Fruit fly (Drosophila melanogaster) whole organism, embryonic: ENCODE results near the gene CG6610.

Source experiments
- Adf1 ChIP-seq: fragments of 200-800 bp; sonication (Bioruptor generic); IDR thresholded peaks from 2 replicates; pipeline ENCODE4 v1.3.6; 2022; ENCODE audit warnings: missing biosample characterization, missing genetic modification characterization
- Antp ChIP-seq: fragments of 200-800 bp; sonication (Bioruptor generic); optimal IDR thresholded peaks from 3 replicates; lab custom pipeline; 2016; ENCODE audit warnings: missing biosample characterization, missing genetic modification characterization
- CG11504 ChIP-seq: fragments of 200-800 bp; sonication (Bioruptor generic); optimal IDR thresholded peaks from 3 replicates; lab custom pipeline; 2019; ENCODE audit warnings: missing biosample characterization, mild to moderate bottlenecking, missing genetic modification characterization, moderate library complexity
- CG11723 ChIP-seq: fragments of 200-800 bp; sonication (Bioruptor generic); optimal IDR thresholded peaks from 2 replicates; lab custom pipeline; 2017; ENCODE audit warnings: missing biosample characterization, mild to moderate bottlenecking, missing genetic modification characterization
- CG12659 ChIP-seq: fragments of 200-800 bp; sonication (Bioruptor generic); optimal IDR thresholded peaks from 3 replicates; lab custom pipeline; 2017; ENCODE audit warnings: mild to moderate bottlenecking, missing biosample characterization, missing genetic modification reagents, missing genetic modification characterization
- CG12744 ChIP-seq: fragments of 200-800 bp; sonication (Bioruptor generic); optimal IDR thresholded peaks from 2 replicates; lab custom pipeline; 2016; ENCODE audit warnings: missing biosample characterization, missing genetic modification characterization
- CG14860 ChIP-seq: fragments of 200-800 bp; sonication (Bioruptor generic); IDR thresholded peaks from 3 replicates; pipeline ENCODE4 v1.3.6; 2022; ENCODE audit warnings: missing biosample characterization, missing genetic modification characterization; ENCODE audit not compliant: partially characterized antibody
- CG1529 ChIP-seq: fragments of 200-800 bp; sonication (Bioruptor generic); optimal IDR thresholded peaks from 3 replicates; lab custom pipeline; 2018; ENCODE audit warnings: missing biosample characterization, missing genetic modification characterization
- CG1603 ChIP-seq: fragments of 200-800 bp; sonication (Bioruptor generic); optimal IDR thresholded peaks from 2 replicates; lab custom pipeline; 2019; ENCODE audit warnings: missing biosample characterization, mild to moderate bottlenecking, missing genetic modification characterization, moderate library complexity
- CG16815 ChIP-seq: fragments of 200-800 bp; sonication (Bioruptor generic); optimal IDR thresholded peaks from 3 replicates; lab custom pipeline; 2017; ENCODE audit warnings: missing biosample characterization, mild to moderate bottlenecking, missing genetic modification characterization
- CG17802 ChIP-seq: fragments of 200-800 bp; sonication (Bioruptor generic); optimal IDR thresholded peaks from 2 replicates; lab custom pipeline; 2018; ENCODE audit warnings: missing biosample characterization, mild to moderate bottlenecking, missing genetic modification characterization, moderate library complexity
- CG17912 ChIP-seq: fragments of 200-800 bp; sonication (Bioruptor generic); optimal IDR thresholded peaks from 2 replicates; lab custom pipeline; 2018; ENCODE audit warnings: missing biosample characterization, mild to moderate bottlenecking, missing genetic modification characterization
- CG1792 ChIP-seq: fragments of 200-800 bp; sonication (Bioruptor generic); optimal IDR thresholded peaks from 2 replicates; lab custom pipeline; 2016; ENCODE audit warnings: missing biosample characterization, missing genetic modification characterization
- CG18764 ChIP-seq: fragments of 200-800 bp; sonication (Bioruptor generic); optimal IDR thresholded peaks from 3 replicates; lab custom pipeline; 2016; ENCODE audit warnings: missing biosample characterization, missing genetic modification characterization
- CG2889 ChIP-seq: fragments of 200-800 bp; sonication (Bioruptor generic); IDR thresholded peaks from 3 replicates; pipeline ENCODE4 v1.3.6; 2022; ENCODE audit warnings: missing biosample characterization, missing genetic modification characterization
- CG30403 ChIP-seq: fragments of 200-800 bp; sonication (Bioruptor generic); optimal IDR thresholded peaks from 3 replicates; lab custom pipeline; 2016; ENCODE audit warnings: missing biosample characterization, missing genetic modification characterization
- CG6689 ChIP-seq: fragments of 200-800 bp; sonication (Bioruptor generic); IDR thresholded peaks from 2 replicates; pipeline ENCODE4 v1.3.6; 2022; ENCODE audit warnings: missing biosample characterization, missing genetic modification characterization
- CG6765 ChIP-seq: fragments of 200-800 bp; sonication (Bioruptor generic); optimal IDR thresholded peaks from 3 replicates; lab custom pipeline; 2017; ENCODE audit warnings: missing biosample characterization, mild to moderate bottlenecking, missing genetic modification characterization
- CG7372 ChIP-seq: fragments of 200-800 bp; sonication (Bioruptor generic); IDR thresholded peaks from 2 replicates; pipeline ENCODE4 v1.3.6; 2022; ENCODE audit warnings: missing biosample characterization, missing genetic modification characterization
- CG7963 ChIP-seq: fragments of 200-800 bp; sonication (Bioruptor generic); IDR thresholded peaks from 3 replicates; pipeline ENCODE4 v1.3.6; 2022; ENCODE audit warnings: missing biosample characterization, missing genetic modification characterization; ENCODE audit not compliant: partially characterized antibody
- CG7987 ChIP-seq: fragments of 200-800 bp; sonication (Bioruptor generic); optimal IDR thresholded peaks from 2 replicates; lab custom pipeline; 2018; ENCODE audit warnings: missing biosample characterization, mild to moderate bottlenecking, missing genetic modification characterization, moderate library complexity
- CG9797 ChIP-seq: fragments of 200-800 bp; sonication (Bioruptor generic); optimal IDR thresholded peaks from 3 replicates; lab custom pipeline; 2018; ENCODE audit warnings: missing biosample characterization, mild to moderate bottlenecking, missing genetic modification characterization
- CrebB ChIP-seq: fragments of 200-800 bp; sonication (Bioruptor generic); optimal IDR thresholded peaks from 3 replicates; lab custom pipeline; 2018; ENCODE audit warnings: missing biosample characterization, mild to moderate bottlenecking, missing genetic modification characterization
- Fer2 ChIP-seq: fragments of 200-800 bp; sonication (Bioruptor generic); optimal IDR thresholded peaks from 2 replicates; lab custom pipeline; 2018; ENCODE audit warnings: missing biosample characterization, mild to moderate bottlenecking, missing genetic modification characterization, moderate library complexity
- H2.0 ChIP-seq: fragments of 200-800 bp; sonication (Bioruptor generic); IDR thresholded peaks from 2 replicates; pipeline ENCODE4 v1.3.6; 2022; ENCODE audit warnings: missing biosample characterization, missing genetic modification characterization
- HLH4C ChIP-seq: fragments of 200-800 bp; sonication (Bioruptor generic); IDR thresholded peaks from 3 replicates; pipeline ENCODE4 v1.3.6; 2022; ENCODE audit warnings: missing biosample characterization, missing genetic modification characterization; ENCODE audit not compliant: partially characterized antibody
- Hmr ChIP-seq: fragments of 200-800 bp; sonication (Bioruptor generic); optimal IDR thresholded peaks from 3 replicates; lab custom pipeline; 2017; ENCODE audit warnings: mild to moderate bottlenecking, missing biosample characterization, missing genetic modification reagents, missing genetic modification characterization
- Jarid2 ChIP-seq: fragments of 200-800 bp; sonication (Bioruptor generic); optimal IDR thresholded peaks from 3 replicates; lab custom pipeline; 2017; ENCODE audit warnings: mild to moderate bottlenecking, missing biosample characterization, missing genetic modification reagents, missing genetic modification characterization
- Nf-YC ChIP-seq: fragments of 200-800 bp; optimal IDR thresholded peaks from 3 replicates; lab custom pipeline; 2019; ENCODE audit warnings: missing biosample characterization, mild to moderate bottlenecking, missing genetic modification characterization, moderate library complexity
- Oli ChIP-seq: fragments of 200-800 bp; sonication (Bioruptor generic); optimal IDR thresholded peaks from 2 replicates; lab custom pipeline; 2018; ENCODE audit warnings: missing biosample characterization, mild to moderate bottlenecking, missing genetic modification characterization, moderate library complexity
- Ravus ChIP-seq: fragments of 200-800 bp; sonication (Bioruptor generic); IDR thresholded peaks from 2 replicates; pipeline ENCODE4 v1.3.6; 2022; ENCODE audit warnings: missing biosample characterization, missing genetic modification characterization
- Sin3A ChIP-seq: fragments of >200 bp; optimal IDR thresholded peaks from 2 replicates; lab custom pipeline; 2018
- Six4 ChIP-seq: fragments of 200-800 bp; sonication (Bioruptor generic); optimal IDR thresholded peaks from 2 replicates; lab custom pipeline; 2016; ENCODE audit warnings: missing biosample characterization, missing genetic modification characterization
- Spps ChIP-seq: fragments of 200-800 bp; sonication (Bioruptor generic); optimal IDR thresholded peaks from 2 replicates; lab custom pipeline; 2018; ENCODE audit warnings: missing biosample characterization, mild to moderate bottlenecking, missing genetic modification characterization
- Ssrp ChIP-seq: fragments of 200-800 bp; sonication (Bioruptor generic); optimal IDR thresholded peaks from 2 replicates; lab custom pipeline; 2018; ENCODE audit warnings: missing biosample characterization, mild to moderate bottlenecking, missing genetic modification characterization, moderate library complexity
- Taf1 ChIP-seq: fragments of 200-800 bp; sonication (Bioruptor generic); IDR thresholded peaks from 2 replicates; pipeline ENCODE4 v1.3.6; 2022; ENCODE audit warnings: missing biosample characterization, missing genetic modification characterization
- abd-A ChIP-seq: fragments of 200-800 bp; sonication (Bioruptor generic); optimal IDR thresholded peaks from 3 replicates; lab custom pipeline; 2019; ENCODE audit warnings: missing biosample characterization, mild to moderate bottlenecking, missing genetic modification characterization, moderate library complexity
- az2 ChIP-seq: fragments of 200-800 bp; sonication (Bioruptor generic); optimal IDR thresholded peaks from 3 replicates; lab custom pipeline; 2016; ENCODE audit warnings: missing biosample characterization, missing genetic modification characterization
- br ChIP-seq: fragments of >200 bp; optimal IDR thresholded peaks from 2 replicates; lab custom pipeline; 2017
- croc ChIP-seq: fragments of 200-800 bp; sonication (Bioruptor generic); conservative IDR thresholded peaks from 3 replicates; pipeline ENCODE4 v1.3.6; 2022; ENCODE audit warnings: missing biosample characterization, missing genetic modification characterization
- disco-r ChIP-seq: fragments of 200-800 bp; sonication (Bioruptor generic); optimal IDR thresholded peaks from 2 replicates; lab custom pipeline; 2016; ENCODE audit warnings: missing biosample characterization, missing genetic modification characterization
- emc ChIP-seq: fragments of 200-800 bp; sonication (Bioruptor generic); optimal IDR thresholded peaks from 2 replicates; lab custom pipeline; 2016; ENCODE audit warnings: missing biosample characterization, missing genetic modification characterization
- gcm ChIP-seq: fragments of 200-800 bp; sonication (Bioruptor generic); optimal IDR thresholded peaks from 2 replicates; lab custom pipeline; 2019; ENCODE audit warnings: missing biosample characterization, mild to moderate bottlenecking, missing genetic modification characterization, moderate library complexity
- gsb-n ChIP-seq: fragments of 200-800 bp; sonication (Bioruptor generic); optimal IDR thresholded peaks from 3 replicates; lab custom pipeline; 2018; ENCODE audit warnings: missing biosample characterization, mild to moderate bottlenecking, missing genetic modification characterization
- nom ChIP-seq: fragments of 200-800 bp; sonication (Bioruptor generic); optimal IDR thresholded peaks from 2 replicates; lab custom pipeline; 2017; ENCODE audit warnings: missing biosample characterization, missing genetic modification characterization, mild to moderate bottlenecking, moderate library complexity, missing genetic modification reagents
- onecut ChIP-seq: fragments of 200-800 bp; sonication (Bioruptor generic); IDR thresholded peaks from 2 replicates; pipeline ENCODE4 v1.3.6; 2022; ENCODE audit warnings: missing biosample characterization, missing genetic modification characterization
- phol ChIP-seq: fragments of 200-800 bp; sonication (Bioruptor generic); optimal IDR thresholded peaks from 3 replicates; lab custom pipeline; 2018; ENCODE audit warnings: missing biosample characterization, mild to moderate bottlenecking, missing genetic modification characterization, moderate library complexity
- pnt ChIP-seq: fragments of 200-800 bp; sonication (Bioruptor generic); optimal IDR thresholded peaks from 3 replicates; lab custom pipeline; 2016; ENCODE audit warnings: missing biosample characterization, missing genetic modification characterization
- salm ChIP-seq: fragments of 200-800 bp; sonication (Bioruptor generic); optimal IDR thresholded peaks from 2 replicates; lab custom pipeline; 2018; ENCODE audit warnings: missing biosample characterization, mild to moderate bottlenecking, missing genetic modification characterization
- sqz ChIP-seq: fragments of 200-800 bp; sonication (Bioruptor generic); optimal IDR thresholded peaks from 3 replicates; lab custom pipeline; 2018; ENCODE audit warnings: missing biosample characterization, mild to moderate bottlenecking, missing genetic modification characterization
- tio ChIP-seq: fragments of 200-800 bp; sonication (Bioruptor generic); optimal IDR thresholded peaks from 2 replicates; lab custom pipeline; 2017; ENCODE audit warnings: missing biosample characterization, missing genetic modification characterization, inconsistent platforms
- tup ChIP-seq: fragments of 200-800 bp; sonication (Bioruptor generic); optimal IDR thresholded peaks from 2 replicates; lab custom pipeline; 2016; ENCODE audit warnings: missing biosample characterization, mild to moderate bottlenecking, missing genetic modification characterization, moderate library complexity

CG6610 gene

DNA sequence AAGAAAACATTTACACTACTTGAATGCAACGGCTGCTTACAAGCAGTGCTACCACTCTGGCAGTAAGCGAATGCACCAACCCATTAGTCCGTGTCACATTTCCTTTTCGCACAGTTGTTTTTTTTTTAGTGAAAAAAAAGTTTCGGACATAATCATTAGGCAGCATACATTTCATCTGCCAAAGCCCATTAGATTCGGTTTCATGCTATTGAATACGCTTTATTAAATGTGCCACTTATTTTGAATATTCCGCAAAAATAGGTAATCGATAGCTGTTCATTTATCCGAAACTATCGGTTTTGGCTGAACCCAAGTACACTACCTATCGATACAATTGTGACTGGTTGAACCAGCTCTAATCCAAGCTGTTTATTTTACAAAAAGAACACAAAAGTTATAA is 20.5 kb upstream of the CG6610 start, which contains the start of gene tant (continued):
- TF ChIP-seq salm (no peak), CG16815 (GFP tag; lab: Kevin White, UChicago) (no peak), emc (GFP tag; lab: Kevin White, UChicago) (no peak), abd-A (no peak), gcm (no peak), croc (no peak), gsb-n (tag; lab: Kevin White, UChicago) (no peak), CG7372 (GFP tag; lab: Robert Waterston, UW) (no peak), CG2889 (no peak), Ravus (GFP tag; lab: Robert Waterston, UW) (no peak), tup (GFP tag; lab: Kevin White, UChicago) (no peak), Antp (peak; percentile 2), CG17802 (no peak), phol (peak; percentile 44), CG11723 (no peak), CG7987 (GFP tag; lab: Kevin White, UChicago) (no peak), CG17912 (GFP tag; lab: Kevin White, UChicago) (no peak), Oli (tag; lab: Kevin White, UChicago) (no peak), Jarid2 (GFP tag; lab: Kevin White, UChicago) (peak; percentile 15), Fer2 (tag; lab: Kevin White, UChicago) (no peak), CG1603 (tag; lab: Kevin White, UChicago) (peak; percentile 31), Adf1 (no peak), CG12659 (peak; percentile 38), Nf-YC (peak; percentile 95), pnt (GFP tag; lab: Kevin White, UChicago) (no peak), CG9797 (GFP tag; lab: Kevin White, UChicago) (peak; percentile 43), CG18764 (GFP tag; lab: Kevin White, UChicago) (peak; percentile 6), CrebB (no peak), CG30403 (GFP tag; lab: Kevin White, UChicago) (peak; percentile 6), az2 (GFP tag; lab: Kevin White, UChicago) (no peak), sqz (GFP tag; lab: Kevin White, UChicago) (no peak), HLH4C (GFP tag; lab: Robert Waterston, UW) (peak; percentile 89), Hmr (GFP tag; lab: Kevin White, UChicago) (peak; percentile 41), onecut (GFP tag; lab: Robert Waterston, UW) (no peak), CG14860 (peak; percentile 86), Six4 (GFP tag; lab: Kevin White, UChicago) (no peak), CG12744 (GFP tag; lab: Kevin White, UChicago) (no peak), H2.0 (GFP tag; lab: Robert Waterston, UW) (no peak), CG6765 (GFP tag; lab: Kevin White, UChicago) (no peak), CG6689 (GFP tag; lab: Robert Waterston, UW) (no peak), Sin3A (lab: Kevin White, UChicago) (peak; percentile 88), Spps (tag; lab: Kevin White, UChicago) (no peak), disco-r (GFP tag; lab: Kevin White, UChicago) (no peak), CG11504 (tag; lab: Kevin White, UChicago) (peak; percentile 43), CG1529 (GFP tag; lab: Kevin White, UChicago) (no peak), nom (GFP tag; lab: Kevin White, UChicago) (no peak), CG7963 (peak; percentile 72), CG1792 (GFP tag; lab: Kevin White, UChicago) (peak; percentile 16), Ssrp (no peak), br (lab: Kevin White, UChicago) (no peak), tio (no peak), Taf1 (GFP tag; lab: Robert Waterston, UW) (no peak)
